Fruit fly (Drosophila melanogaster): ENCODE results near the gene CG18549.

Gene CG18549

DNA sequence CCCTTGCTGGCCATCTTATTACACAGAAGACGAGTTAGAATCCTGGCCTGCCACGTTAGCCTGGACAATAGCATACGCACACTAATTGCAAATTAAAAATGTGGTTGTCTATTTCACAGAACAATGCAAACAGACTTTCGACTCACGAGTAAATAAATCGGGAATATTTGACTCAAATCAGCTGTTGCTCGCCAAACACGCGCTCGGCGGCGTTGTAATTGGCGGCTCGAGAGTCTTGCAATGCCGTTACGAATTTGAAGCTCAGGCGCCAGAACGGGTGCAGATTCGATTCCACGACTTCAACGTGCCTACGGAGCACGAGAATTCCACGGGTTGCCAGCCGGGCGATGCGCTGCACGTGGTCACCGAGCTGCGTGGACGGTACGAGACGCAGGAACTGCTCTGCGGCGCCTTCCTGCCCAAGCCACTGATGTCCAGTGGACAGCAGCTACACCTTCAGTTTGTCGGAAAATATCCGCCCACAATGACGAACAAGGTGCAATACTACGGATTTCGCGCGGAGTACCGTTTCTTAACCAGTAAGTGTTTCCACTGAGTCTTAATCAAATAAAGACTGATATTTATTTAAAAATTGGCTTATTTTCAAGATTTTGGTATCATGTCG, 47.3 kb upstream of the CG18549 start, which contains the start of gene DNAlig3 (continued):
- no peak for TF ChIP-seq CG2712 (tag; optimal IDR thresholded peaks at IDR 0.05)
- no peak for TF ChIP-seq Aef1 (GFP tag; IDR thresholded peaks at IDR 0.05)
- no peak for TF ChIP-seq CG17802 (tag; optimal IDR thresholded peaks at IDR 0.05)
- TF ChIP-seq ase (GFP tag; IDR thresholded peaks at IDR 0.05): no peak
- TF ChIP-seq dysf (GFP tag; IDR thresholded peaks at IDR 0.05): no peak
- TF ChIP-seq HLH4C (GFP tag; IDR thresholded peaks at IDR 0.05; ENCODE audit: partially characterized antibody): no peak
- no peak for TF ChIP-seq CG1602 (GFP tag; optimal IDR thresholded peaks at IDR 0.05)
- no peak for TF ChIP-seq H2.0 (GFP tag; IDR thresholded peaks at IDR 0.05)
- TF ChIP-seq CG8089 (GFP tag; optimal IDR thresholded peaks at IDR 0.05): no peak
- no peak for TF ChIP-seq odd (GFP tag; optimal IDR thresholded peaks at IDR 0.05)
- TF ChIP-seq HLH54F (GFP tag; optimal IDR thresholded peaks at IDR 0.05): no peak
- peak; percentile 1 for TF ChIP-seq kah (GFP tag; optimal IDR thresholded peaks at IDR 0.05)
- peak; percentile 83 for TF ChIP-seq CG12769 (tag; optimal IDR thresholded peaks at IDR 0.05)
- TF ChIP-seq Ets65A (GFP tag): no peak
- no peak for TF ChIP-seq CG4282 (GFP tag; optimal IDR thresholded peaks at IDR 0.05)
- TF ChIP-seq CG14965 (GFP tag; optimal IDR thresholded peaks at IDR 0.05; ENCODE audit: borderline replicate concordance): no peak
- TF ChIP-seq gt (GFP tag; IDR thresholded peaks at IDR 0.05): no peak
- TF ChIP-seq CG1529 (GFP tag; optimal IDR thresholded peaks at IDR 0.05): no peak
- TF ChIP-seq CG10654 (GFP tag; optimal IDR thresholded peaks at IDR 0.05): no peak
- TF ChIP-seq Oli (tag; optimal IDR thresholded peaks at IDR 0.05): no peak
- TF ChIP-seq fd64A (GFP tag; optimal IDR thresholded peaks at IDR 0.05): no peak
- no peak for TF ChIP-seq CG9876 (GFP tag; optimal IDR thresholded peaks at IDR 0.05)
- TF ChIP-seq CG10321 (GFP tag; IDR thresholded peaks at IDR 0.05): no peak
- TF ChIP-seq CG7786 (GFP tag; optimal IDR thresholded peaks at IDR 0.05): no peak
- peak; percentile 45 for TF ChIP-seq CTCF (GFP tag; optimal IDR thresholded peaks at IDR 0.05)
- TF ChIP-seq ems (GFP tag; optimal IDR thresholded peaks at IDR 0.05): no peak
- TF ChIP-seq grn (GFP tag; optimal IDR thresholded peaks at IDR 0.05): no peak
- TF ChIP-seq hth (optimal IDR thresholded peaks at IDR 0.05): no peak
- TF ChIP-seq CG2678 (tag; optimal IDR thresholded peaks at IDR 0.05): no peak
- TF ChIP-seq CG7357 (GFP tag; IDR thresholded peaks at IDR 0.05): no peak
- no peak for TF ChIP-seq al (GFP tag; IDR thresholded peaks at IDR 0.05)
- no peak for TF ChIP-seq CG5245 (GFP tag; optimal IDR thresholded peaks at IDR 0.05)
- TF ChIP-seq Side (GFP tag; optimal IDR thresholded peaks at IDR 0.05): no peak
- no peak for TF ChIP-seq en (GFP tag; optimal IDR thresholded peaks at IDR 0.05)
- no peak for TF ChIP-seq Jarid2 (GFP tag; optimal IDR thresholded peaks at IDR 0.05)
- TF ChIP-seq CG16813 (GFP tag; IDR thresholded peaks at IDR 0.05; ENCODE audit: partially characterized antibody): peak; percentile 45; the same call in 1 of the 3 replicates
- TF ChIP-seq Hr51 (GFP tag; optimal IDR thresholded peaks at IDR 0.05): no peak
- TF ChIP-seq Lpt (GFP tag; optimal IDR thresholded peaks at IDR 0.05): no peak
- TF ChIP-seq bsh (GFP tag; optimal IDR thresholded peaks at IDR 0.05): no peak
- no peak for TF ChIP-seq crol (GFP tag; IDR thresholded peaks at IDR 0.05)
- TF ChIP-seq CG10147 (GFP tag; optimal IDR thresholded peaks at IDR 0.05): no peak
- TF ChIP-seq hkb (optimal IDR thresholded peaks at IDR 0.05): no peak
- TF ChIP-seq hkb (GFP tag; IDR thresholded peaks at IDR 0.05): no peak
- TF ChIP-seq CG14710 (tag; optimal IDR thresholded peaks at IDR 0.05): no peak
- peak; percentile 42 for TF ChIP-seq Med (GFP tag)
- no peak for TF ChIP-seq corto (GFP tag; optimal IDR thresholded peaks at IDR 0.05)
- no peak for TF ChIP-seq Antp (GFP tag; optimal IDR thresholded peaks at IDR 0.05)
- no peak for TF ChIP-seq Lhr (GFP tag; optimal IDR thresholded peaks at IDR 0.05)
- no peak for TF ChIP-seq CG4404 (GFP tag; IDR thresholded peaks at IDR 0.05)
- no peak for TF ChIP-seq CG2129 (GFP tag; IDR thresholded peaks at IDR 0.05; ENCODE audit: partially characterized antibody)
- TF ChIP-seq crc (GFP tag; optimal IDR thresholded peaks at IDR 0.05): no peak
- TF ChIP-seq Trl (optimal IDR thresholded peaks at IDR 0.05): no peak
- no peak for TF ChIP-seq Trl (GFP tag; optimal IDR thresholded peaks at IDR 0.05)

Measured in whole organism, embryonic.